Worm (Caenorhabditis elegans) whole organism, early embryonic: ENCODE results near the gene Y32B12B.1.

ENCODE experiments used
- B0310.2 ChIP-seq: sonication (generic microtip); optimal IDR thresholded peaks from 2 replicates; lab custom pipeline; 2016; ENCODE audit warnings: mild to moderate bottlenecking, missing genetic modification characterization, missing compliant biosample characterization
- ama-1 ChIP-seq: fragments of 150-350 bp; optimal IDR thresholded peaks from 2 replicates; lab custom pipeline; 2014
- flt-1 ChIP-seq: fragments of 200-800 bp; sonication (Bioruptor generic); IDR thresholded peaks from 2 replicates; pipeline ENCODE4 v1.3.6; 2022; ENCODE audit warnings: missing genetic modification characterization, missing compliant biosample characterization
- hmbx-1 ChIP-seq: sonication (generic microtip); optimal IDR thresholded peaks from 2 replicates; lab custom pipeline; 2016; ENCODE audit warnings: mild to moderate bottlenecking, missing genetic modification characterization, missing compliant biosample characterization

ce11 chrV:16536701-16537100, at the start of gene Y32B12B.1:
- TF ChIP-seq B0310.2 (tag; lab: Kevin White, UChicago) (no peak), flt-1 (GFP tag; lab: Robert Waterston, UW) (no peak), hmbx-1 (tag; lab: Kevin White, UChicago) (no peak), ama-1 (lab: Kevin White, UChicago) (no peak)
